Worm (Caenorhabditis elegans) whole organism, L4/young adult: ENCODE measurements around the gene ZC196.2.

Experiments used
- W03F9.2 ChIP-seq: fragments of 150-350 bp; optimal IDR thresholded peaks from 2 replicates; lab custom pipeline; 2014; ENCODE audit warnings: missing biosample characterization, missing genetic modification characterization
- dao-5 ChIP-seq: sonication (generic microtip); optimal IDR thresholded peaks from 2 replicates; lab custom pipeline; 2016; ENCODE audit warnings: missing genotype, missing genetic modification characterization, moderate library complexity, missing compliant biosample characterization
- him-1 ChIP-seq: sonication (generic microtip); optimal IDR thresholded peaks from 2 replicates; lab custom pipeline; 2016; ENCODE audit warnings: missing genotype, missing genetic modification reagents, missing genetic modification characterization, missing compliant biosample characterization

ce11 chrV:8784485-8784884, 45.2 kb downstream of the ZC196.2 start:
- TF ChIP-seq dao-5 (tag; lab: Kevin White, UChicago), result no peak
- TF ChIP-seq him-1, result no peak
- no peak for TF ChIP-seq W03F9.2 (tag; lab: Kevin White, UChicago)
